Worm (Caenorhabditis elegans) whole organism, mixed stage, embryonic: Measurements from ENCODE around the gene usp-33.
A peak's percentile ranks its signal among the peaks of the same experiment; 100 is the strongest.

ENCODE experiments used
- M03D4.4 ChIP-seq: sonication (generic microtip); optimal IDR thresholded peaks from 2 replicates; lab custom pipeline; 2017; ENCODE audit warnings: mild to moderate bottlenecking, missing genetic modification characterization, missing compliant biosample characterization
- bed-3 ChIP-seq: fragments of 200-800 bp; sonication (Bioruptor generic); optimal IDR thresholded peaks from 3 replicates; lab custom pipeline; 2018; ENCODE audit warnings: mild to moderate bottlenecking, missing genetic modification characterization, moderate library complexity, missing compliant biosample characterization
- blmp-1 ChIP-seq: fragments of 150-350 bp; optimal IDR thresholded peaks from 2 replicates; lab custom pipeline; 2014; ENCODE audit warnings: missing biosample characterization, missing genetic modification characterization
- ceh-39 ChIP-seq: fragments of 150-350 bp; optimal IDR thresholded peaks from 2 replicates; lab custom pipeline; 2014; ENCODE audit warnings: missing biosample characterization, missing genetic modification characterization
- ceh-83 ChIP-seq: fragments of 200-800 bp; sonication (Bioruptor generic); optimal IDR thresholded peaks from 2 replicates; lab custom pipeline; 2018; ENCODE audit warnings: mild to moderate bottlenecking, missing genetic modification characterization, missing compliant biosample characterization
- ces-1 ChIP-seq: fragments of 150-350 bp; optimal IDR thresholded peaks from 2 replicates; lab custom pipeline; 2014; ENCODE audit warnings: missing biosample characterization, missing genetic modification reagents, missing genetic modification characterization
- cnd-1 ChIP-seq: fragments of 200-800 bp; sonication (Bioruptor generic); optimal IDR thresholded peaks from 2 replicates; lab custom pipeline; 2018; ENCODE audit warnings: mild to moderate bottlenecking, missing genetic modification characterization, missing compliant biosample characterization
- drap-1 ChIP-seq: fragments of 200-800 bp; sonication (Bioruptor generic); optimal IDR thresholded peaks from 3 replicates; lab custom pipeline; 2018; ENCODE audit warnings: mild to moderate bottlenecking, missing genetic modification characterization, missing compliant biosample characterization
- elt-1 ChIP-seq: sonication (generic microtip); optimal IDR thresholded peaks from 2 replicates; lab custom pipeline; 2017; ENCODE audit warnings: missing genetic modification characterization, mild to moderate bottlenecking, missing compliant biosample characterization, antibody characterized with exemption, moderate library complexity, borderline replicate concordance; ENCODE audit not compliant: insufficient read depth
- elt-3 ChIP-seq: fragments of 150-350 bp; optimal IDR thresholded peaks from 2 replicates; lab custom pipeline; 2014; ENCODE audit warnings: missing biosample characterization, missing genetic modification characterization
- flh-1 ChIP-seq: fragments of 200-800 bp; sonication (Bioruptor generic); optimal IDR thresholded peaks from 2 replicates; lab custom pipeline; 2018; ENCODE audit warnings: mild to moderate bottlenecking, missing genetic modification characterization, moderate library complexity, missing compliant biosample characterization
- ham-2 ChIP-seq: fragments of 200-800 bp; sonication (Bioruptor generic); optimal IDR thresholded peaks from 2 replicates; lab custom pipeline; 2018; ENCODE audit warnings: mild to moderate bottlenecking, missing genetic modification characterization, missing compliant biosample characterization
- hlh-1 ChIP-seq: fragments of 150-350 bp; optimal IDR thresholded peaks from 2 replicates; lab custom pipeline; 2014; ENCODE audit warnings: missing biosample characterization, missing genetic modification reagents, missing genetic modification characterization
- lin-13 ChIP-seq: fragments of 150-350 bp; optimal IDR thresholded peaks from 2 replicates; lab custom pipeline; 2014; ENCODE audit warnings: missing biosample characterization, missing genetic modification characterization
- lin-32 ChIP-seq: fragments of 200-800 bp; sonication (Bioruptor generic); optimal IDR thresholded peaks from 2 replicates; lab custom pipeline; 2018; ENCODE audit warnings: mild to moderate bottlenecking, missing genetic modification characterization, missing compliant biosample characterization
- lsy-2 ChIP-seq: fragments of 150-350 bp; optimal IDR thresholded peaks from 2 replicates; lab custom pipeline; 2014; ENCODE audit warnings: missing biosample characterization, missing genetic modification characterization
- mab-5 ChIP-seq: fragments of 150-350 bp; optimal IDR thresholded peaks from 2 replicates; lab custom pipeline; 2014; ENCODE audit warnings: missing biosample characterization, missing genetic modification characterization
- mep-1 ChIP-seq: fragments of 150-350 bp; optimal IDR thresholded peaks from 2 replicates; lab custom pipeline; 2017; ENCODE audit warnings: missing biosample characterization, missing genetic modification reagents, missing genetic modification characterization, inconsistent platforms
- nhr-12 ChIP-seq: fragments of 150-350 bp; optimal IDR thresholded peaks from 2 replicates; lab custom pipeline; 2014; ENCODE audit warnings: missing biosample characterization, missing genetic modification characterization
- nhr-2 ChIP-seq: fragments of 150-350 bp; optimal IDR thresholded peaks from 2 replicates; lab custom pipeline; 2014; ENCODE audit warnings: missing biosample characterization, missing genetic modification characterization
- nhr-237 ChIP-seq: fragments of 150-350 bp; optimal IDR thresholded peaks from 2 replicates; lab custom pipeline; 2014; ENCODE audit warnings: missing biosample characterization, missing genetic modification characterization
- nhr-28 ChIP-seq: fragments of 150-350 bp; optimal IDR thresholded peaks from 2 replicates; lab custom pipeline; 2014; ENCODE audit warnings: missing biosample characterization, missing genetic modification characterization
- nhr-76 ChIP-seq: sonication (generic microtip); optimal IDR thresholded peaks from 2 replicates; lab custom pipeline; 2017; ENCODE audit warnings: missing biosample characterization, missing genetic modification characterization
- sem-2 ChIP-seq: fragments of 200-800 bp; sonication (Bioruptor generic); optimal IDR thresholded peaks from 2 replicates; lab custom pipeline; 2018; ENCODE audit warnings: mild to moderate bottlenecking, missing genetic modification characterization, missing compliant biosample characterization
- sptf-1 ChIP-seq: sonication (generic microtip); optimal IDR thresholded peaks from 2 replicates; lab custom pipeline; 2017; ENCODE audit warnings: mild to moderate bottlenecking, missing genetic modification characterization, moderate library complexity, missing compliant biosample characterization
- tbx-8 ChIP-seq: fragments of 200-800 bp; sonication (Bioruptor generic); optimal IDR thresholded peaks from 2 replicates; lab custom pipeline; 2018; ENCODE audit warnings: mild to moderate bottlenecking, missing genetic modification characterization, moderate library complexity, missing compliant biosample characterization
- unc-120 ChIP-seq: sonication (generic microtip); optimal IDR thresholded peaks from 2 replicates; lab custom pipeline; 2017; ENCODE audit warnings: missing genetic modification characterization, missing compliant biosample characterization; ENCODE audit not compliant: poor library complexity, severe bottlenecking
- unc-39 ChIP-seq: fragments of 150-350 bp; optimal IDR thresholded peaks from 2 replicates; lab custom pipeline; 2014; ENCODE audit warnings: missing biosample characterization, missing genetic modification characterization
- unc-62 ChIP-seq: fragments of 150-350 bp; optimal IDR thresholded peaks from 2 replicates; lab custom pipeline; 2014; ENCODE audit warnings: missing biosample characterization, missing genetic modification reagents, missing genetic modification characterization
- zip-8 ChIP-seq: fragments of 150-350 bp; optimal IDR thresholded peaks from 2 replicates; lab custom pipeline; 2014; ENCODE audit warnings: missing biosample characterization, missing genetic modification characterization
- ztf-11 ChIP-seq: fragments of 150-350 bp; optimal IDR thresholded peaks from 2 replicates; lab custom pipeline; 2014; ENCODE audit warnings: missing biosample characterization, missing genetic modification characterization

usp-33 gene

DNA sequence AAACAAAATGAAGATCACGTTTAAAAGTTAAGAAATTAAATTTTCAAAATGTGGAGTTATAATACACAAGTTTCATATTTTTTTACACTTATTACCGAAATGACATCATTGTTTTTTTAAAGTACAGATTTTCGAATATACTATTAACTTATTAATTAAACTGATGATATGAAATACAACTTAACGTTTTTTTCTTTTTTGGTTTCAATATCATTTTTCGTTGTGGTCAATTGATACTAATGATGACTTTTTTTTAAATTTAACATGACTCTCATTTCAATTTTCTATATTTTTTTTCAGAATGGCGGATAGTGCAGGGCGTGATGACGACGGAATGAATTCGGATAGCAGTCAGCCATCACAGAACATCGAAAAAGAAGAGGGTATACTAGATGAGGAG is at the start of gene usp-33:
Gene usp-33, plus strand, starts transcription at position 301 of the 400 bp plus-strand sequence.
- TF ChIP-seq zip-8 (no peak), unc-120 (tag; lab: Kevin White, UChicago) (no peak), flh-1 (GFP tag; lab: Kevin White, UChicago) (no peak), mab-5 (no peak), elt-1 (tag; lab: Kevin White, UChicago) (no peak), sem-2 (GFP tag; lab: Kevin White, UChicago) (no peak), M03D4.4 (no peak), unc-62 (no peak), hlh-1 (tag; lab: Kevin White, UChicago) (no peak), lsy-2 (tag; lab: Kevin White, UChicago) (no peak), elt-3 (tag; lab: Kevin White, UChicago) (no peak), tbx-8 (no peak), ces-1 (no peak), nhr-28 (tag; lab: Kevin White, UChicago) (no peak), nhr-12 (no peak), nhr-237 (tag; lab: Kevin White, UChicago) (no peak), ceh-83 (GFP tag; lab: Kevin White, UChicago) (no peak), cnd-1 (tag; lab: Kevin White, UChicago) (no peak), nhr-76 (tag; lab: Kevin White, UChicago) (no peak), unc-39 (no peak)
- TF ChIP-seq, all 35 proteins: peak for 0

DNA sequence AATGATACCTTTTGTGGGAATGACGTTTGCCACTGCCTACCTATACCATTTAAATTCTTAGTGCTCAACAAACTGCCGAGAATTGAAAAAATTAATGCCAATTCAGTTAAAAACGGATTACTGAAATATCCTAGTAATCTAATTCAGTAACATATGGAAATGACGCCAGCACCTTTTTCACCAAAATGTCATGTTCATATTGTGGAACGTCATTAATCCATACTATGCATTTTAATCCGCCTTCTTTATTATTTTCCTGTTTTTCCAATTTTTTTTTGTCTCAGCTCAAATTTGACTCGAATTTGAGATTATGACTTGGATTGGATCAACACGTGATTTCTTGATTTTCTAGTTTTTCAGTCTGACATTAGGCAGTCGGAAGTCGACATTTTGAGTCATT is 49.7 kb upstream of the usp-33 start:
- TF ChIP-seq nhr-12 (no peak), lin-32 (GFP tag; lab: Kevin White, UChicago) (no peak), lin-13 (no peak), lsy-2 (tag; lab: Kevin White, UChicago) (no peak), cnd-1 (tag; lab: Kevin White, UChicago) (no peak), flh-1 (GFP tag; lab: Kevin White, UChicago) (no peak), nhr-2 (no peak), ceh-39 (tag; lab: Kevin White, UChicago) (no peak), sem-2 (GFP tag; lab: Kevin White, UChicago) (no peak), hlh-1 (tag; lab: Kevin White, UChicago) (no peak), nhr-76 (tag; lab: Kevin White, UChicago) (no peak), nhr-28 (tag; lab: Kevin White, UChicago) (no peak), ztf-11 (no peak), blmp-1 (no peak), tbx-8 (no peak), ces-1 (no peak)

DNA sequence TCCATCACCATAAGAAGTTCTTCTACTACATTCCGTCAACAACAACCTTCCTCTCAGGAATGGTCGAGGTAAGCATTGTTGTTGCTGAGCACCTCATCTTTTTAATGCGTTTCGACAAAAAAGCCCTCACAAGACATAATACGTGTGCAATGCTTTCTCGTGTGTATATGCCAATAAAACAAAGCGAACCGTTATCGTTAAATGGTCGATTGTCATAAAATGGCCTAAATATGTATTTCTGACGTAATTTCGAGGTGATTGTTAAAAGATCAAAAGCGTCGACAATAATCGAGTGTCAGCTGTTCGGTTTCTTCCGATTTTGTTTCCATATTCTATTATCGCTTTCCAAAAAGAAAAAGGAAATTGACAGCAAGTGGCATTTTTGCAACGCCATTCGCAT is 46.5 kb upstream of the usp-33 start:
- TF ChIP-seq lin-32 (GFP tag; lab: Kevin White, UChicago) = no peak
- no peak for TF ChIP-seq mep-1 (tag; lab: Kevin White, UChicago)
- TF ChIP-seq hlh-1 (tag; lab: Kevin White, UChicago) = no peak
- TF ChIP-seq drap-1 (GFP tag; lab: Kevin White, UChicago) = no peak
- TF ChIP-seq sptf-1 (tag; lab: Kevin White, UChicago) = no peak
- no peak for TF ChIP-seq ces-1
- peak; percentile 27 for TF ChIP-seq zip-8
- no peak for TF ChIP-seq nhr-28 (tag; lab: Kevin White, UChicago)
- TF ChIP-seq, all 35 proteins: peak for 1

DNA sequence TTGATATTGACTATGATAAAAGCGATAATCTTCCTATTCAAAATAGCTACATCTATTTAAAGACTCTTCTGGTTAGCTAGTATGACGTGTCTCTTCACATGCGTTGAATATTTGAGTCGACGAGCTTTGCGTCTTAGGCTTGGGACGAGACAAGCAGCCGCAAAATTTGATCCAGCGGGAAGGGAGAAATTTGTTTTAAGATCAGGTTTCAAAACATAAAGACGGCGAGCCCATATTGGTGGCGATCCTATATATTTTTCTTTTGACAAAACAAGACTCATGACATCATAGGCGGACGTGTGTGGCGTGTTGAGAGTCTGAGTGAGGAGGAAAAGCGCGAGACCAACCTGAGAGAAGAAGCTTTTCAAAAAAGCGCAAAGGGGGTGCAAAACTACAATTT is 45.7 kb upstream of the usp-33 start:
- no peak for TF ChIP-seq nhr-2
- no peak for TF ChIP-seq lin-32 (GFP tag; lab: Kevin White, UChicago)
- no peak for TF ChIP-seq ham-2
- no peak for TF ChIP-seq unc-39
- no peak for TF ChIP-seq nhr-237 (tag; lab: Kevin White, UChicago)
- no peak for TF ChIP-seq lsy-2 (tag; lab: Kevin White, UChicago)
- no peak for TF ChIP-seq nhr-28 (tag; lab: Kevin White, UChicago)

DNA sequence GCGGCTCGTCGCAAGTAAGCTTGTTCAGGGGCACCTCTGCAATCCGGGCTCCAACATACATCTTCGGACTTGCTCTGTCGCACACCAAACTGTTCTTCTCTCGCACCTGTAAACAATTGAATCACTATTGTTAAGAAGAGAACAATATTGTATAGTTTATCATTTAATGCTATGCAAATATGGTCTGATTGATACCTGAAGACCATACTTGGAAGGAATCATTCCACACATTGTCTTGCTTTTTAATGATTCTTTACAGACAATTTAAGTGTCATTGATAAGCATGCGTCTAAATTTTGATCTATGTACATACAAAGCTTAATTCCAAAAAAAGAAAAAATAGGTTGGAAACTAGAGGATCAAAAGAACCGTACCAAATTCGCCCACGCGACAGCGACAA is 44.2 kb upstream of the usp-33 start:
- no peak for TF ChIP-seq unc-62
- no peak for TF ChIP-seq lsy-2 (tag; lab: Kevin White, UChicago)
- no peak for TF ChIP-seq unc-39
- TF ChIP-seq mab-5 = no peak
- no peak for TF ChIP-seq elt-1 (tag; lab: Kevin White, UChicago)
- no peak for TF ChIP-seq ham-2
- TF ChIP-seq unc-120 (tag; lab: Kevin White, UChicago) = no peak
- TF ChIP-seq nhr-28 (tag; lab: Kevin White, UChicago) = no peak
- no peak for TF ChIP-seq cnd-1 (tag; lab: Kevin White, UChicago)
- TF ChIP-seq nhr-76 (tag; lab: Kevin White, UChicago) = no peak
- TF ChIP-seq bed-3 (GFP tag; lab: Kevin White, UChicago) = no peak
- no peak for TF ChIP-seq nhr-2
- no peak for TF ChIP-seq ztf-11
- TF ChIP-seq flh-1 (GFP tag; lab: Kevin White, UChicago) = no peak
- TF ChIP-seq drap-1 (GFP tag; lab: Kevin White, UChicago) = no peak
